Worm (Caenorhabditis elegans) whole organism, L2 larva: ENCODE results near the gene daf-31.

Experiments
- R02D3.7 ChIP-seq: fragments of 150-350 bp; optimal IDR thresholded peaks from 2 replicates; lab custom pipeline; 2014; ENCODE audit warnings: missing biosample characterization, missing genetic modification characterization
- unc-62 ChIP-seq: fragments of 150-350 bp; optimal IDR thresholded peaks from 2 replicates; lab custom pipeline; 2014; ENCODE audit warnings: missing biosample characterization, missing genetic modification reagents, missing genetic modification characterization

DNA sequence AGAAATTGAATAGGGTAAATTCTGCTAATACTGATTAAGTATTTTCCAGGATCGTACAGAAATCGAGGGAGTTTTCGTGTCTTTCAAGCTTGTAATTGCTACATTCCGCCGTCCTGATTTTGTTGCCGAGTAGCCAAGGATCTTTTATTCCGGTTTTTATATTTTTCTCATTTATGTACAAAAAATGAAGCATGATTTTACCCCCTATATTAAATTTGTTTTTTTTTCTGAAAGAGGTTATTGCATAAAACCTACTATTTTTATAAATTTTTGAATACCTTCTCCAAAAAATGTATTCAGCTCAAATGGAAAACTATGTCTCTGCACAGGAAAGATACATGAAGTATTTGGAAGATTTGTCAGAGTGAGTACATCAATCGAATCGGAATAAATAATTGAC, 9.6 kb downstream of the daf-31 start, which contains the start of gene F35H10.6:
- TF ChIP-seq unc-62 (GFP tag; lab: Kevin White, UChicago) (no peak), R02D3.7 (tag; lab: Kevin White, UChicago) (no peak)
